Fruit fly (Drosophila melanogaster) whole organism: Measurements from ENCODE around the gene CG6059.

ENCODE experiments used
- Dll ChIP-seq: fragments of >200 bp; optimal IDR thresholded peaks from 2 replicates; lab custom pipeline; 2017
- EcR ChIP-seq, 2 experiments: fragments of >200 bp; optimal IDR thresholded peaks; 2 replicates each; lab custom pipeline; 2017; ENCODE audit warnings: missing biosample characterization in 2 of 2, missing genetic modification characterization in 2 of 2, missing genetic modification reagents in 2 of 2
- pan ChIP-seq: fragments of >200 bp; optimal IDR thresholded peaks from 2 replicates; lab custom pipeline; 2017
- psq ChIP-seq: fragments of >200 bp; optimal IDR thresholded peaks from 2 replicates; lab custom pipeline; 2017
- usp ChIP-seq: fragments of >200 bp; optimal IDR thresholded peaks from 2 replicates; lab custom pipeline; 2017; ENCODE audit warnings: missing biosample characterization, missing genetic modification characterization, mixed read lengths

DNA sequence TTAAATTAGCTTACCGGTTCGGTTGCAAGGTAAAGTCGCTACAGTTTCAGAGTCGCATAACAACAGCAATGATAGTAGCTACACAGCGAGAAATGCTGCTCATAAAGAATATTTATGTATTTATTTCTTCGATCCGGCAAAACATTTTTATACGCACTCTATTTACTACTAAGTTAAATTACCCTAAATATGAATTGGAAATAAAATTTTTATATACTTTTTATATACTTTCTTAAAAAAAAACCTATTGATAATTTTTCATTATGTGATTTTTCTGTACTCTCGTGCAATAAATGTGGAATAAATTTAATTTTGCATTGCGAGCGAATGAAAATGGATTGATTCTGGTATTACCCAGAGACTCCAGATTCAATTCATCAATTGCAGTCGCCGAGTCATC is 23.6 kb downstream of the CG6059 start, which contains the start of gene Jhbp11:
- TF ChIP-seq Dll (lab: Kevin White, UChicago) (no peak), EcR (GFP tag; optimal IDR thresholded peaks at IDR 0.05; lab: Kevin White, UChicago) (no peak), usp (GFP tag; lab: Kevin White, UChicago) (no peak), pan (lab: Kevin White, UChicago) (no peak), psq (lab: Kevin White, UChicago) (no peak)
